Worm (Caenorhabditis elegans) whole organism, midembryonic: Measurements from ENCODE around the gene Y62H9A.8.

ENCODE experiments used
- T22C8.4 ChIP-seq: fragments of 200-800 bp; sonication (Bioruptor generic); IDR thresholded peaks from 2 replicates; pipeline ENCODE4 v1.3.6; 2022; ENCODE audit warnings: missing genetic modification characterization, missing compliant biosample characterization
- cog-1 ChIP-seq: sonication (generic microtip); optimal IDR thresholded peaks from 2 replicates; lab custom pipeline; 2016; ENCODE audit warnings: missing genetic modification characterization, missing compliant biosample characterization
- flt-1 ChIP-seq: fragments of 200-800 bp; sonication (Bioruptor generic); IDR thresholded peaks from 2 replicates; pipeline ENCODE4 v1.3.6; 2022; ENCODE audit warnings: missing genetic modification characterization, missing compliant biosample characterization
- klf-2 ChIP-seq: fragments of 200-800 bp; sonication (Bioruptor generic); conservative IDR thresholded peaks from 2 replicates; pipeline ENCODE4 v1.3.6; 2022; ENCODE audit warnings: missing genetic modification reagents, missing genetic modification characterization, missing compliant biosample characterization
- med-1 ChIP-seq: sonication (generic microtip); optimal IDR thresholded peaks from 2 replicates; lab custom pipeline; 2017; ENCODE audit warnings: missing genetic modification characterization, mild to moderate bottlenecking, missing compliant biosample characterization, antibody characterized with exemption, missing genetic modification reagents; ENCODE audit not compliant: insufficient read depth
- ref-1 ChIP-seq: fragments of 200-800 bp; sonication (Bioruptor generic); conservative IDR thresholded peaks from 2 replicates; pipeline ENCODE4 v1.3.6; 2022; ENCODE audit warnings: missing genetic modification reagents, missing genetic modification characterization, missing compliant biosample characterization
- tab-1 ChIP-seq: fragments of 200-800 bp; sonication (Bioruptor generic); IDR thresholded peaks from 2 replicates; pipeline ENCODE4 v1.3.6; 2022; ENCODE audit warnings: missing genetic modification characterization, missing compliant biosample characterization
- ztf-23 ChIP-seq: fragments of 200-800 bp; sonication (Bioruptor generic); IDR thresholded peaks from 2 replicates; pipeline ENCODE4 v1.3.6; 2022; ENCODE audit warnings: missing genetic modification reagents, missing genetic modification characterization, missing compliant biosample characterization
- ztf-29 ChIP-seq: fragments of 200-800 bp; sonication (Bioruptor generic); IDR thresholded peaks from 2 replicates; pipeline ENCODE4 v1.3.6; 2022; ENCODE audit warnings: missing genetic modification reagents, missing genetic modification characterization, missing compliant biosample characterization

The Y62H9A.8 gene

DNA sequence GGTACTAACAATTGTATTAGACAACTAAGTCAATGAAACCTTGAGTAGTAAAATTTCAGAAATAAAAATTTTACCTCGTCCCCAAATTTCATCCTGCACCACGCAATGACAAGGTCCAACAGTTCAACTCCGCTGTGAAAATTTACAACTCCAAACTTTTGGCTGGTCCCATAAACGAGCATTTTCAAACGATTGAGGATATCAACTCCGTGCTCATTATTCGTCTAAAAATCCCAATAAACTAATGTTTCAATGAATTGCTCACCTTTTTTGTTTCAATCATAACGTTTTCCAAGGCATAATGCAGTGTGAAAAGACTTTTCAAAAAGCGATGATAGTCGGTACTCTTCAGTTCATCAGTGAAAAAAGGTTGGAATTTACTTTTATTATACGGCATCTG lies 14.4 kb upstream of the Y62H9A.8 start:
- TF ChIP-seq ref-1 (no peak), cog-1 (tag; lab: Kevin White, UChicago) (no peak), tab-1 (GFP tag; lab: Robert Waterston, UW) (no peak), T22C8.4 (GFP tag; lab: Robert Waterston, UW) (no peak), ztf-29 (no peak), ztf-23 (no peak), med-1 (GFP tag; lab: Kevin White, UChicago) (no peak), klf-2 (no peak), flt-1 (GFP tag; lab: Robert Waterston, UW) (no peak)

DNA sequence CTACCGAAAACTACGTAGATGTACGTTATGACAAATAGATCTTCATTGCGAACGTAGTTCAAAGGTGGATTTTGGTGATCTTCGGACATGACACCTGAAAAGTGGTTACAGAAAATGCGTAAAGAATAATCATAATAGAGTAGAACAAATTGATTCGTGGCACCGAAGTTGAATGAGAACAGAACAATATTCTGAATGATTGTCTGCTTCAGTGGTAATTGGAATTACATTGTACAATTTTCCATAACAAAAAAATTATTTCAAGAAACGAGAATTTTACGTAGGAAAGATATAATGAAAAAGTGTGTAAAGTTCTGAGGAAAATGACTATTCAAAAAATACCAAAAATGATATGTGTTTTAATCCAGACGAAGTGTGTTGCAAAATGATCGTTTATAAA lies 10.4 kb upstream of the Y62H9A.8 start, which contains the start of gene Y62H9A.10:
Gene Y62H9A.10 (minus strand): TSS at position 101 of the 400 bp plus-strand sequence.
- TF ChIP-seq flt-1 (GFP tag; lab: Robert Waterston, UW) (no peak), med-1 (GFP tag; lab: Kevin White, UChicago) (no peak), ref-1 (no peak), T22C8.4 (GFP tag; lab: Robert Waterston, UW) (no peak), klf-2 (no peak), ztf-23 (no peak), ztf-29 (no peak), tab-1 (GFP tag; lab: Robert Waterston, UW) (no peak), cog-1 (tag; lab: Kevin White, UChicago) (no peak)

DNA sequence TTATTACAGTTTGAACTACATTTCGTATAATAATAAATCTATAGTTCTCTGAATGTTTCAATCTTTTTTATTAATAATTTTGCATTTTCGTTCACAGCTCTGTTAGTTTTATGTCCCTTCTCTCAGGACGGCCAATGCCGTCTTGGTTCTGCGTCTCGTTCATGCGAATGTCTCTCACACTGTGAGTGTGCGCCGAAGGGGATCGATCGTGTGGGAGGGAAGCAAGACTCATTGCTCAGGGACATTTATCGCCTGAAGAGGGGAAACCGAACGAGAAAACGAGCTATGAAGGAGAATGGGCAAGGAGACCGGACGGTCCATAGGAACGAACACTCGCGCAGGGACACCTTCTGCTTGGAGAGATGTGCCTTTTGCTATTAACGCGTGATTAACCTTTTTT lies 6.8 kb upstream of the Y62H9A.8 start:
- no peak for TF ChIP-seq ref-1
- no peak for TF ChIP-seq flt-1 (GFP tag; lab: Robert Waterston, UW)
- no peak for TF ChIP-seq med-1 (GFP tag; lab: Kevin White, UChicago)
- no peak for TF ChIP-seq klf-2
- TF ChIP-seq T22C8.4 (GFP tag; lab: Robert Waterston, UW), result no peak; the same call in none of the 2 replicates
- TF ChIP-seq ztf-29, result no peak

DNA sequence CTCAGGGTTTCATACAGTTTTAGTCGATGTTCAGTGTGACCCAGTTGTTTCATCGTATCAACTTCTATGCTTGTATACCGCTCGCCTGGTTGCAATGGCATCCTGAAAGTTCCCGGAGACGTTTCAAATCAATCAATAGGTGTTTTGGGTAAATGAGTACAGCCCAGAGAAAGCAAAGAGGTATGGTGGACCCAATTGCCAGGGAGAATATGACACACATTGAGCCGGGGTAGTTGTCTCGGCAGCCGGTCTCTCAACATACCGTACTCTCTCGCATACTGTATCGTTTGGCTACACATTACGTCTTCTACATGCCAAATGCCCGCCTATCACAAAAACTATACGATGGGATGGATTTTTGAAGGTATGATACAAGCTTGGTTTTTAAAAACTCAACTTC lies 5.8 kb upstream of the Y62H9A.8 start, which contains the start of gene Y62H9A.9:
Gene Y62H9A.9 (minus strand): TSS at position 101 of the 400 bp plus-strand sequence.
- no peak for TF ChIP-seq flt-1 (GFP tag; lab: Robert Waterston, UW)
- no peak for TF ChIP-seq ztf-29
- TF ChIP-seq med-1 (GFP tag; lab: Kevin White, UChicago), result no peak
- no peak for TF ChIP-seq tab-1 (GFP tag; lab: Robert Waterston, UW)
- TF ChIP-seq T22C8.4 (GFP tag; lab: Robert Waterston, UW), result no peak
- TF ChIP-seq ztf-23, result no peak
- TF ChIP-seq ref-1, result no peak
- TF ChIP-seq cog-1 (tag; lab: Kevin White, UChicago), result no peak
- no peak for TF ChIP-seq klf-2

DNA sequence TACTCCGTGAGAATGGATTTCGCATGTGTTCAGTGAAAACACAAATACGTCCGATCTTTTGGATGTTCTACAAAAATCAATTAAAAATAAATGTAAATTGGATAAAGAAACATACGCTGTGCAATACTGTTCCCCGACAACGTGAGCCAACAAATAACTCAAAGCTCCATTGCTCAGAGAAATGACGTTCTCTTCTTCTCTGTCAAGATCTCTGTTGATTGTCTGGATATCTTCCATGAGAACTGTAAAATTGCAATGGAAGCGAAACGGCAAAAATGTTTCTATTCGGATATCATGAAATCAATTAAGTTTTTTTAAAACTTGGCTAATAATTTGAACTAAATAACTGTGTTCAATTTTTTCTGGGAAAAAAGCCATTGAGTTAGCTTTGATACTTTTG lies 4.5 kb upstream of the Y62H9A.8 start:
- TF ChIP-seq ztf-29 (no peak), med-1 (GFP tag; lab: Kevin White, UChicago) (no peak), T22C8.4 (GFP tag; lab: Robert Waterston, UW) (no peak), cog-1 (tag; lab: Kevin White, UChicago) (no peak), tab-1 (GFP tag; lab: Robert Waterston, UW) (no peak), flt-1 (GFP tag; lab: Robert Waterston, UW) (no peak), ztf-23 (no peak), klf-2 (no peak), ref-1 (no peak)

DNA sequence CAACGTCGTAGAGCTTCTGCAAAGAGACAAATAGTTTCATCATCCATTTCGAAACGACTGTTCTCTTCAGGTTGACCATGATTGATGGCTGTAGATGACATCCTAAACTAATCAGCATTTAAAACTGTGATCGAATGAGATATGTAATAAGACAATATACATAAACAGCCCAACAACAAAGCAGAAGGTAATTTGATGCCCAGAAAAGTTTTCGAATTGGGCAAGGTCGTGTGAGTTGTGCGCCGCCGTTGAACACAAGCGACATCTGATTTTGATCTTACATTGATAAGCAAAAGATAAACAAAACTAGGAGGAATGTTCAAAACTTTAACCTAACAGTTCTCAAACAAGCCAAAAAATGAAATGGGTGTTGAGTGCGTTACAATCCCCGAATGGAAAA lies 6.7 kb downstream of the Y62H9A.8 start, which contains the start of gene Y62H9A.7:
Gene Y62H9A.7 (minus strand): TSS at position 101 of the 400 bp plus-strand sequence.
- TF ChIP-seq ztf-29, result no peak
- no peak for TF ChIP-seq klf-2
- TF ChIP-seq ztf-23, result no peak
- TF ChIP-seq tab-1 (GFP tag; lab: Robert Waterston, UW), result no peak
- TF ChIP-seq cog-1 (tag; lab: Kevin White, UChicago), result no peak
- no peak for TF ChIP-seq ref-1
- no peak for TF ChIP-seq med-1 (GFP tag; lab: Kevin White, UChicago)

DNA sequence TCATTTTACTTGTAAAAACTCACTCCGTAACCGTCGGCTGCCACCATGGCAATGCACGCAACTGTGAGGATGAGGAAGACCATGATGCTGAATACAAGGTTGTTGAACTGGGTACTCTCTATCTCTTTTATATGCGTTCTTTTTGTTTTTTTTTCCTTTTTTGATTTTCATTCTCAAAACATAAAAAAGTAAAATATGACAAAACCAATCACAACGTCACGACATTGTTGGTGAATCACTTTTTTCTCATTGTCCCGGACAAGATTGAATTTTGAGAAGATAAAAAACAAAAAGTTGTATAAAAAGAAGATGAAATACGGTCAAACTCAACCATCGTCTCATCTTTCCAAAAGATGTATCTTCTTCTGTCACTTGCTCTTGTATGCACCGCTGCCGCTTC lies 9.4 kb downstream of the Y62H9A.8 start, which contains the start of the genes Y62H9A.5 and ule-5:
Gene Y62H9A.5 (minus strand): TSS at position 101 of the 400 bp plus-strand sequence.
Gene ule-5 (plus strand): TSS at position 328 of the 400 bp plus-strand sequence.
- TF ChIP-seq klf-2, result no peak
- TF ChIP-seq T22C8.4 (GFP tag; lab: Robert Waterston, UW), result no peak
- no peak for TF ChIP-seq ztf-29
- TF ChIP-seq med-1 (GFP tag; lab: Kevin White, UChicago), result no peak
- TF ChIP-seq ztf-23, result no peak
- TF ChIP-seq ref-1, result no peak
- no peak for TF ChIP-seq tab-1 (GFP tag; lab: Robert Waterston, UW)
- no peak for TF ChIP-seq cog-1 (tag; lab: Kevin White, UChicago)
- no peak for TF ChIP-seq flt-1 (GFP tag; lab: Robert Waterston, UW)

DNA sequence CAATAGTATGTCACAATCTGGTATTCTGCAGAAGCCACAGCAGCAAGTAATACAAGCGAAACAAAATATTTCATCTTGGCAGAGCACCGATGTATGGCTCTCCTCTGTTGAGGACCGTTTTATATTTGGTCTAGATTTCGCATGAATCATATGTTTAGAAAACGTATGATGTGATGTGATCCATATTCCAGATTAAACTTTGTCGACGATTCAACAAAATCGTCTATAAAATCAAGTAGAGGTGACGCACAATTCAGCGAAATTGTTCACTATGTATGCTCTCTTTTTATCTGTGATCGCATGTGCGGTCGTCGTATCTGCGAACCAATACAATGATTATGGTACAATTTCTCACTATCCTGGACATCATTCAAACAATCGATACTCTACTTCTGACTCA lies 12.4 kb downstream of the Y62H9A.8 start, which contains the start of the genes Y62H9A.3 and Y62H9A.4:
Gene Y62H9A.3 (minus strand): TSS at position 101 of the 400 bp plus-strand sequence.
Gene Y62H9A.4 (plus strand): TSS at position 256 of the 400 bp plus-strand sequence.
- TF ChIP-seq ztf-29 (no peak), med-1 (GFP tag; lab: Kevin White, UChicago) (no peak), ztf-23 (no peak), T22C8.4 (GFP tag; lab: Robert Waterston, UW) (no peak), cog-1 (tag; lab: Kevin White, UChicago) (no peak)

DNA sequence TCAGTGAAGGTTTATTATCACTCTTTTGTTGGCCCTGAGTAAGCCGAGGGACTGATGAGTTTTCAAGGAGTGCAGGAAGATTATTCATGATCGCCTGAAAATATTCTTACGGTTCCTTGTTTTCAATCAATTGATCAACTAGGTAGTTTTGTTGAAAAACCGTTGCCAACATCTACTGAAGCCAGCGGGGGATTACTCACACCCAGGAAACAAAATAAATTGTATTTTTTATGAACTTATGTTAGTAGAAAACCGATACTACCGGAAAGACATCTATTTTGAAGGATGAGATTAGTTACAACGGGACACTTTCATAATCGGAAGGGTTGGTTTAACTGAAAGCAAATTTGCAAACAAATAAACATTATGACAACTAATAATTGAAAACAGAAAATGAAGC lies 14.1 kb downstream of the Y62H9A.8 start, which contains the start of gene Y62H9A.2:
Gene Y62H9A.2 (minus strand): TSS at position 101 of the 400 bp plus-strand sequence.
- TF ChIP-seq cog-1 (tag; lab: Kevin White, UChicago) (no peak), T22C8.4 (GFP tag; lab: Robert Waterston, UW) (no peak), tab-1 (GFP tag; lab: Robert Waterston, UW) (no peak), flt-1 (GFP tag; lab: Robert Waterston, UW) (no peak), ztf-29 (no peak), med-1 (GFP tag; lab: Kevin White, UChicago) (no peak), ref-1 (no peak), klf-2 (no peak), ztf-23 (no peak)

DNA sequence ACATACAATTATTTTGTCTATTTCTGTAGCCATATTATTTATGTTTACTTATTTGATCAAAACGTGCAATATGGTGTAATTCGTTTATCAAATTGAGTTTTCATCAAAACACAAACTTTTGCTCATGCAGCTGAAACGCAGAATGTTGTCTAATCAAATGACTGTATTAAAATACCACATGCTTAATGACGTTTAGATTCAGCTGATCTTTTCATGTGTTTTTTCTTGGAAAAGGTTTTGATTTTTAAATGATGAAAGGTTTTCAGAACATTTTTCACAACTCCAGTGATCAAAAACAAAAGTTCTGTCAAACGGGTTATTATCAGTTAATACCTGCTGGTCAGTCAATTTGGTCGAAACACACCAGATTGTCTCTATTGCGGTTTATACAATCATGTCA lies 17.0 kb downstream of the Y62H9A.8 start, which contains the start of gene Y62H9A.1:
Gene Y62H9A.1 (plus strand): TSS at position 282 of the 400 bp plus-strand sequence.
- TF ChIP-seq ref-1 (no peak), tab-1 (GFP tag; lab: Robert Waterston, UW) (no peak), ztf-23 (no peak), med-1 (GFP tag; lab: Kevin White, UChicago) (no peak), T22C8.4 (GFP tag; lab: Robert Waterston, UW) (no peak), klf-2 (no peak), ztf-29 (no peak), flt-1 (GFP tag; lab: Robert Waterston, UW) (no peak), cog-1 (tag; lab: Kevin White, UChicago) (no peak)
